Fruit fly (Drosophila melanogaster) whole organism, embryonic: ENCODE measurements around the gene Snx6.
A peak's percentile ranks its signal among the peaks of the same experiment; 100 is the strongest.

Experiments used
- Atf6 ChIP-seq: fragments of 200-800 bp; sonication (Bioruptor generic); IDR thresholded peaks from 2 replicates; pipeline ENCODE4 v1.3.6; 2022; ENCODE audit warnings: missing biosample characterization, missing genetic modification characterization
- BEAF-32 ChIP-seq: fragments of 200-800 bp; sonication (Bioruptor generic); optimal IDR thresholded peaks from 3 replicates; lab custom pipeline; 2017; ENCODE audit warnings: missing biosample characterization, missing genetic modification characterization, mild to moderate bottlenecking, moderate library complexity, missing genetic modification reagents
- CG10654 ChIP-seq: fragments of 200-800 bp; sonication (Bioruptor generic); optimal IDR thresholded peaks from 2 replicates; lab custom pipeline; 2016; ENCODE audit warnings: missing biosample characterization, missing genetic modification characterization
- CG10979 ChIP-seq: fragments of 200-800 bp; sonication (Bioruptor generic); optimal IDR thresholded peaks from 2 replicates; lab custom pipeline; 2018; ENCODE audit warnings: missing biosample characterization, mild to moderate bottlenecking, missing genetic modification characterization, moderate library complexity
- CG11695 ChIP-seq: fragments of 200-800 bp; sonication (Bioruptor generic); IDR thresholded peaks from 3 replicates; pipeline ENCODE4 v1.3.6; 2022; ENCODE audit warnings: missing biosample characterization, missing genetic modification characterization
- CG11696 ChIP-seq: fragments of 200-800 bp; sonication (Bioruptor generic); IDR thresholded peaks from 2 replicates; pipeline ENCODE4 v1.3.6; 2022; ENCODE audit warnings: missing biosample characterization, missing genetic modification characterization
- CG12104 ChIP-seq: fragments of 200-800 bp; sonication (Bioruptor generic); optimal IDR thresholded peaks from 3 replicates; lab custom pipeline; 2016; ENCODE audit warnings: missing biosample characterization, missing genetic modification characterization
- CG12219 ChIP-seq: fragments of 200-800 bp; sonication (Bioruptor generic); optimal IDR thresholded peaks from 3 replicates; lab custom pipeline; 2018; ENCODE audit warnings: missing biosample characterization, mild to moderate bottlenecking, missing genetic modification characterization
- CG12391 ChIP-seq: fragments of 200-800 bp; sonication (Bioruptor generic); optimal IDR thresholded peaks from 3 replicates; lab custom pipeline; 2018; ENCODE audit warnings: missing biosample characterization, mild to moderate bottlenecking, missing genetic modification characterization, moderate library complexity
- CG13424 ChIP-seq: fragments of 200-800 bp; sonication (Bioruptor generic); optimal IDR thresholded peaks from 2 replicates; lab custom pipeline; 2019; ENCODE audit warnings: missing biosample characterization, mild to moderate bottlenecking, missing genetic modification characterization, moderate library complexity
- CG14014 ChIP-seq: fragments of 200-800 bp; sonication (Bioruptor generic); IDR thresholded peaks from 2 replicates; pipeline ENCODE4 v1.3.6; 2022; ENCODE audit warnings: missing biosample characterization, missing genetic modification characterization
- CG15514 ChIP-seq: fragments of 200-800 bp; sonication (Bioruptor generic); optimal IDR thresholded peaks from 3 replicates; lab custom pipeline; 2017; ENCODE audit warnings: missing biosample characterization, missing genetic modification characterization, mild to moderate bottlenecking, moderate library complexity, missing genetic modification reagents
- CG18619 ChIP-seq: fragments of 200-800 bp; sonication (Bioruptor generic); optimal IDR thresholded peaks from 3 replicates; lab custom pipeline; 2017; ENCODE audit warnings: missing biosample characterization, mild to moderate bottlenecking, missing genetic modification characterization
- CG32532 ChIP-seq: fragments of 200-800 bp; sonication (Bioruptor generic); IDR thresholded peaks from 2 replicates; pipeline ENCODE4 v1.3.6; 2022; ENCODE audit warnings: missing biosample characterization, missing genetic modification characterization
- CG7556 ChIP-seq: fragments of 200-800 bp; sonication (Bioruptor generic); optimal IDR thresholded peaks from 2 replicates; lab custom pipeline; 2017; ENCODE audit warnings: missing biosample characterization, mild to moderate bottlenecking, missing genetic modification characterization
- CG9817 ChIP-seq: fragments of 200-800 bp; sonication (Bioruptor generic); optimal IDR thresholded peaks from 2 replicates; lab custom pipeline; 2018; ENCODE audit warnings: missing biosample characterization, mild to moderate bottlenecking, missing genetic modification characterization, moderate library complexity
- CHES-1-like ChIP-seq: fragments of 200-800 bp; sonication (Bioruptor generic); optimal IDR thresholded peaks from 2 replicates; lab custom pipeline; 2016; ENCODE audit warnings: missing biosample characterization, missing genetic modification characterization
- D ChIP-seq, 2 experiments: fragments of 200-800 bp in 1 of 2; fragments of >200 bp in 1 of 2; sonication (Bioruptor generic) in 1 of 2; optimal IDR thresholded peaks; 2 replicates in 1 of 2; 3 replicates in 1 of 2; lab custom pipeline; 2017; ENCODE audit warnings: mild to moderate bottlenecking in 1 of 2, missing biosample characterization in 1 of 2, missing genetic modification characterization in 1 of 2, missing genetic modification reagents in 1 of 2
- E2f2 ChIP-seq: fragments of 200-800 bp; sonication (Bioruptor generic); IDR thresholded peaks from 2 replicates; pipeline ENCODE4 v1.3.6; 2022; ENCODE audit warnings: missing biosample characterization, missing genetic modification characterization
- H15 ChIP-seq: fragments of 200-800 bp; sonication (Bioruptor generic); IDR thresholded peaks from 3 replicates; pipeline ENCODE4 v1.3.6; 2022; ENCODE audit warnings: missing biosample characterization, missing genetic modification characterization
- Hmr ChIP-seq: fragments of 200-800 bp; sonication (Bioruptor generic); optimal IDR thresholded peaks from 3 replicates; lab custom pipeline; 2017; ENCODE audit warnings: mild to moderate bottlenecking, missing biosample characterization, missing genetic modification reagents, missing genetic modification characterization
- Hr78 ChIP-seq, 2 experiments: fragments of 200-800 bp in 1 of 2; fragments of >200 bp in 1 of 2; sonication (Bioruptor generic) in 1 of 2; optimal IDR thresholded peaks; 2 replicates each; lab custom pipeline; 2017 to 2019; ENCODE audit warnings: missing biosample characterization in 2 of 2, missing genetic modification characterization in 2 of 2, mild to moderate bottlenecking in 1 of 2, moderate library complexity in 1 of 2
- Kr ChIP-seq: fragments of 200-800 bp; sonication (Bioruptor generic); optimal IDR thresholded peaks from 2 replicates; lab custom pipeline; 2017; ENCODE audit warnings: missing biosample characterization, mild to moderate bottlenecking, missing genetic modification characterization
- Mrtf ChIP-seq: fragments of 200-800 bp; sonication (Bioruptor generic); IDR thresholded peaks from 3 replicates; pipeline ENCODE4 v1.3.6; 2022; ENCODE audit warnings: missing biosample characterization, missing genetic modification characterization
- Nf-YB ChIP-seq: fragments of 200-800 bp; sonication (Bioruptor generic); optimal IDR thresholded peaks from 3 replicates; lab custom pipeline; 2019; ENCODE audit warnings: missing biosample characterization, mild to moderate bottlenecking, missing genetic modification characterization, moderate library complexity
- PHDP ChIP-seq: fragments of 200-800 bp; sonication (Bioruptor generic); optimal IDR thresholded peaks from 3 replicates; lab custom pipeline; 2018; ENCODE audit warnings: missing biosample characterization, mild to moderate bottlenecking, missing genetic modification characterization, moderate library complexity
- Sox102F ChIP-seq: fragments of 200-800 bp; sonication (Bioruptor generic); optimal IDR thresholded peaks from 2 replicates; lab custom pipeline; 2018; ENCODE audit warnings: missing biosample characterization, mild to moderate bottlenecking, missing genetic modification characterization, moderate library complexity
- az2 ChIP-seq: fragments of 200-800 bp; sonication (Bioruptor generic); optimal IDR thresholded peaks from 3 replicates; lab custom pipeline; 2016; ENCODE audit warnings: missing biosample characterization, missing genetic modification characterization
- bcd ChIP-seq: fragments of 200-800 bp; sonication (Bioruptor generic); optimal IDR thresholded peaks from 2 replicates; lab custom pipeline; 2017; ENCODE audit warnings: missing biosample characterization, mild to moderate bottlenecking, missing genetic modification characterization
- cad ChIP-seq: fragments of >200 bp; optimal IDR thresholded peaks from 2 replicates; lab custom pipeline; 2017; ENCODE audit warnings: missing biosample characterization, missing genetic modification characterization
- ci ChIP-seq: fragments of 200-800 bp; sonication (Bioruptor generic); IDR thresholded peaks from 3 replicates; pipeline ENCODE4 v1.3.6; 2022; ENCODE audit warnings: missing biosample characterization, missing genetic modification characterization
- crp ChIP-seq, 2 experiments: fragments of 200-800 bp; sonication (Bioruptor generic); optimal IDR thresholded peaks; 2 replicates in 1 of 2; 3 replicates in 1 of 2; lab custom pipeline; 2017; ENCODE audit warnings: missing biosample characterization in 2 of 2, missing genetic modification characterization in 2 of 2, mild to moderate bottlenecking in 1 of 2, moderate library complexity in 1 of 2
- cwo ChIP-seq: fragments of 200-800 bp; sonication (Bioruptor generic); optimal IDR thresholded peaks from 3 replicates; lab custom pipeline; 2017; ENCODE audit warnings: missing biosample characterization, missing genetic modification characterization, mild to moderate bottlenecking, moderate library complexity, missing genetic modification reagents
- da ChIP-seq: fragments of 200-800 bp; sonication (Bioruptor generic); optimal IDR thresholded peaks from 2 replicates; lab custom pipeline; 2016; ENCODE audit warnings: missing biosample characterization, missing genetic modification characterization
- dysf ChIP-seq: fragments of 200-800 bp; sonication (Bioruptor generic); IDR thresholded peaks from 3 replicates; pipeline ENCODE4 v1.3.6; 2022; ENCODE audit warnings: missing biosample characterization, missing genetic modification characterization
- exex ChIP-seq: fragments of 200-800 bp; sonication (Bioruptor generic); optimal IDR thresholded peaks from 4 replicates; lab custom pipeline; 2018; ENCODE audit warnings: missing biosample characterization, mild to moderate bottlenecking, missing genetic modification characterization, moderate library complexity
- hth ChIP-seq: fragments of >200 bp; optimal IDR thresholded peaks from 2 replicates; lab custom pipeline; 2017; ENCODE audit warnings: inconsistent platforms
- klu ChIP-seq: fragments of 200-800 bp; sonication (Bioruptor generic); IDR thresholded peaks from 2 replicates; pipeline ENCODE4 v1.3.6; 2022; ENCODE audit warnings: missing biosample characterization, missing genetic modification characterization
- lab ChIP-seq: fragments of 200-800 bp; sonication (Bioruptor generic); optimal IDR thresholded peaks from 3 replicates; lab custom pipeline; 2017; ENCODE audit warnings: missing biosample characterization, missing genetic modification characterization, mild to moderate bottlenecking, moderate library complexity, missing genetic modification reagents
- lmd ChIP-seq: fragments of 200-800 bp; sonication (Bioruptor generic); IDR thresholded peaks from 2 replicates; pipeline ENCODE4 v1.3.6; 2022; ENCODE audit warnings: missing biosample characterization, missing genetic modification characterization
- oc ChIP-seq: fragments of 200-800 bp; sonication (Bioruptor generic); optimal IDR thresholded peaks from 2 replicates; lab custom pipeline; 2018; ENCODE audit warnings: missing biosample characterization, mild to moderate bottlenecking, missing genetic modification characterization, moderate library complexity
- onecut ChIP-seq: fragments of 200-800 bp; sonication (Bioruptor generic); IDR thresholded peaks from 2 replicates; pipeline ENCODE4 v1.3.6; 2022; ENCODE audit warnings: missing biosample characterization, missing genetic modification characterization
- pho ChIP-seq: fragments of 200-800 bp; sonication (Bioruptor generic); optimal IDR thresholded peaks from 2 replicates; lab custom pipeline; 2016; ENCODE audit warnings: missing biosample characterization, missing genetic modification characterization
- phol ChIP-seq: fragments of 200-800 bp; sonication (Bioruptor generic); optimal IDR thresholded peaks from 3 replicates; lab custom pipeline; 2018; ENCODE audit warnings: missing biosample characterization, mild to moderate bottlenecking, missing genetic modification characterization, moderate library complexity
- so ChIP-seq: fragments of 200-800 bp; sonication (Bioruptor generic); IDR thresholded peaks from 3 replicates; pipeline ENCODE4 v1.3.6; 2022; ENCODE audit warnings: missing biosample characterization, missing genetic modification characterization
- sob ChIP-seq: fragments of 200-800 bp; sonication (Bioruptor generic); IDR thresholded peaks from 2 replicates; pipeline ENCODE4 v1.3.6; 2022; ENCODE audit warnings: missing biosample characterization, missing genetic modification characterization
- tap ChIP-seq: fragments of 200-800 bp; optimal IDR thresholded peaks from 3 replicates; lab custom pipeline; 2019; ENCODE audit warnings: missing biosample characterization, mild to moderate bottlenecking, missing genetic modification characterization, moderate library complexity
- ttk ChIP-seq: fragments of 200-800 bp; sonication (Bioruptor generic); IDR thresholded peaks from 2 replicates; pipeline ENCODE4 v2.1.2; 2022; ENCODE audit warnings: missing biosample characterization, missing genetic modification characterization
- vnd ChIP-seq: fragments of 200-800 bp; sonication (Bioruptor generic); IDR thresholded peaks from 3 replicates; pipeline ENCODE4 v1.3.6; 2022; ENCODE audit warnings: missing biosample characterization, missing genetic modification characterization; ENCODE audit not compliant: partially characterized antibody

Gene Snx6

DNA sequence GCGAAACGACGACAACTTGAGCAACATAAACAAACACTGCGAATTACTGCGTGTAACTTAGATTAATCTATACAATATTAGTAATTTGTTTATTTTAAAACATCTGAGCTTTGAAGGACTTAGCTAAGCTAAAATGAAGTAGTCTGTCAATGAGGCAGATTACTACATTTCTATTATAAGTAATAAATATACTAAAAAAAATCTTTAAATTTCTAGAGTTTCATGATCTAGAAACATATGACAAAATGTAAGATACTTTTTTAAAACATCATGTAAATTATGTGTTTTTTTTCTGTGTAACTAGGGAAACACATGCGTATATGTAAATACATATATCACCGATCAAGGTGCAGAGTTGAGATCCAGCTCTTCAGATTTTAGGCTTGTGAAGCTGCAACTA is 45.6 kb upstream of the Snx6 start (continued):
- TF ChIP-seq lmd (GFP tag; lab: Robert Waterston, UW) (peak; percentile 66), cwo (GFP tag; lab: Kevin White, UChicago) (peak; percentile 42), hth (lab: Kevin White, UChicago) (no peak), Hmr (GFP tag; lab: Kevin White, UChicago) (peak; percentile 40), pho (GFP tag; lab: Kevin White, UChicago) (no peak), H15 (GFP tag; lab: Robert Waterston, UW) (no peak), CG11696 (GFP tag; lab: Robert Waterston, UW) (0 out of 2 replicates have a peak, but pooled peaks have one; percentile 22), CG11695 (GFP tag; lab: Robert Waterston, UW) (peak; percentile 77; the same call in 2 of the 3 replicates), CG9817 (tag; lab: Kevin White, UChicago) (peak; percentile 7), ci (0 out of 3 replicates have a peak, but pooled peaks have one; percentile 7), crp (GFP tag; optimal IDR thresholded peaks at IDR 0.05; lab: Kevin White, UChicago) (peak in 1 of 2 experiments; percentile 4), vnd (GFP tag; lab: Robert Waterston, UW) (no peak), CG10979 (peak; percentile 51), oc (tag; lab: Kevin White, UChicago) (peak; percentile 9), tap (tag; lab: Kevin White, UChicago) (peak; percentile 73), exex (tag; lab: Kevin White, UChicago) (no peak), Hr78 (GFP tag; optimal IDR thresholded peaks at IDR 0.05; lab: Kevin White, UChicago) (peak in 1 of 2 experiments; percentile 10), Atf6 (peak; percentile 36; the same call in 1 of the 2 replicates), onecut (GFP tag; lab: Robert Waterston, UW) (peak; percentile 47), so (GFP tag; lab: Robert Waterston, UW) (peak; percentile 77; the same call in 2 of the 3 replicates), CG14014 (GFP tag; lab: Robert Waterston, UW) (0 out of 2 replicates have a peak, but pooled peaks have one; percentile 27), CG13424 (peak; percentile 85), lab (GFP tag; lab: Kevin White, UChicago) (peak; percentile 60), klu (GFP tag; lab: Robert Waterston, UW) (0 out of 2 replicates have a peak, but pooled peaks have one; percentile 25), sob (GFP tag; lab: Robert Waterston, UW) (0 out of 2 replicates have a peak, but pooled peaks have one; percentile 26), CG12391 (peak; percentile 73), CG12104 (GFP tag; lab: Kevin White, UChicago) (peak; percentile 55), dysf (GFP tag; lab: Robert Waterston, UW) (peak; percentile 61; the same call in 2 of the 3 replicates), cad (no peak), CG15514 (GFP tag; lab: Kevin White, UChicago) (peak; percentile 31), E2f2 (peak; percentile 19; the same call in 1 of the 2 replicates), PHDP (tag; lab: Kevin White, UChicago) (peak; percentile 73), CG7556 (peak; percentile 73), Sox102F (peak; percentile 59), CHES-1-like (GFP tag; lab: Kevin White, UChicago) (no peak), CG12219 (GFP tag; lab: Kevin White, UChicago) (peak; percentile 44), phol (tag; lab: Kevin White, UChicago) (peak; percentile 82), CG32532 (GFP tag; lab: Robert Waterston, UW) (peak; percentile 11; the same call in 1 of the 2 replicates), BEAF-32 (no peak), az2 (peak; percentile 11), D (optimal IDR thresholded peaks at IDR 0.05; lab: Kevin White, UChicago) (no peak), D (GFP tag; optimal IDR thresholded peaks at IDR 0.05; lab: Kevin White, UChicago) (peak; percentile 40), Mrtf (GFP tag; lab: Robert Waterston, UW) (peak; percentile 51; the same call in 1 of the 3 replicates), bcd (peak; percentile 46), CG18619 (GFP tag; lab: Kevin White, UChicago) (peak; percentile 13), ttk (GFP tag; lab: Robert Waterston, UW) (peak; percentile 25; the same call in 1 of the 2 replicates), Kr (GFP tag; lab: Kevin White, UChicago) (no peak), da (GFP tag; lab: Kevin White, UChicago) (no peak), CG10654 (peak; percentile 40), Nf-YB (peak; percentile 44)
